Fruit fly (Drosophila melanogaster): ENCODE data around the gene Teh3.

The Teh3 gene

dm6 chr3L:4184563-4184962 is at the start of gene Teh3:
Gene Teh3 (minus strand): TSS chr3L:4184663.
- no peak for TF ChIP-seq CG4820 (GFP tag; optimal IDR thresholded peaks at IDR 0.05)
- no peak for TF ChIP-seq CG12219 (GFP tag; optimal IDR thresholded peaks at IDR 0.05)
- TF ChIP-seq Awh (GFP tag; IDR thresholded peaks at IDR 0.05): no peak
- TF ChIP-seq sob (GFP tag; IDR thresholded peaks at IDR 0.05): no peak
- TF ChIP-seq row (GFP tag; IDR thresholded peaks at IDR 0.05): no peak
- no peak for TF ChIP-seq NFAT (GFP tag; IDR thresholded peaks at IDR 0.05)
- TF ChIP-seq CG6813 (GFP tag; optimal IDR thresholded peaks at IDR 0.05): no peak
- TF ChIP-seq Dref (GFP tag; IDR thresholded peaks at IDR 0.05): no peak
- no peak for TF ChIP-seq lmd (GFP tag; IDR thresholded peaks at IDR 0.05)
- no peak for TF ChIP-seq CG4328 (GFP tag; optimal IDR thresholded peaks at IDR 0.05)
- TF ChIP-seq CG9817 (tag; optimal IDR thresholded peaks at IDR 0.05): no peak
- no peak for TF ChIP-seq ind (GFP tag; optimal IDR thresholded peaks at IDR 0.05)
- no peak for TF ChIP-seq CG2875 (GFP tag; optimal IDR thresholded peaks at IDR 0.05)
- no peak for TF ChIP-seq hth (optimal IDR thresholded peaks at IDR 0.05)
- TF ChIP-seq cas (GFP tag; IDR thresholded peaks at IDR 0.05): no peak

dm6 chr3L:4233603-4234277 is 49.3 kb upstream of the Teh3 start:
- TF ChIP-seq abd-A (tag; optimal IDR thresholded peaks at IDR 0.05) (peak; percentile 28), CG8478 (optimal IDR thresholded peaks at IDR 0.05) (peak; percentile 92), vvl (GFP tag; IDR thresholded peaks at IDR 0.05) (peak; percentile 57), D (optimal IDR thresholded peaks at IDR 0.05) (peak; percentile 43), D (GFP tag; optimal IDR thresholded peaks at IDR 0.05) (no peak), onecut (GFP tag; IDR thresholded peaks at IDR 0.05) (peak; percentile 65), Trl (optimal IDR thresholded peaks at IDR 0.05) (peak; percentile 54 to 69), Trl (GFP tag; optimal IDR thresholded peaks at IDR 0.05) (no peak), ssp (GFP tag; IDR thresholded peaks at IDR 0.05) (no peak), Med (GFP tag) (peak; percentile 54), cg (GFP tag; optimal IDR thresholded peaks at IDR 0.05) (peak; percentile 94), CG8290 (GFP tag; optimal IDR thresholded peaks at IDR 0.05) (no peak), CG8290 (tag; optimal IDR thresholded peaks at IDR 0.05) (peak in 1 of 2 experiments; percentile 10), HLHmδ (GFP tag; optimal IDR thresholded peaks at IDR 0.05) (peak; percentile 36), crol (GFP tag; IDR thresholded peaks at IDR 0.05) (peak; percentile 30; the same call in 1 of the 2 replicates), Adf1 (GFP tag; IDR thresholded peaks at IDR 0.05) (peak; percentile 58), tna (GFP tag; IDR thresholded peaks at IDR 0.05; ENCODE audit: partially characterized antibody) (peak; percentile 30; the same call in 1 of the 2 replicates), CG3995 (GFP tag; optimal IDR thresholded peaks at IDR 0.05) (no peak), Atf6 (GFP tag; IDR thresholded peaks at IDR 0.05) (no peak), chinmo (GFP tag; IDR thresholded peaks at IDR 0.05; ENCODE audit: partially characterized antibody) (peak; percentile 83; the same call in 1 of the 4 replicates), kni (GFP tag; optimal IDR thresholded peaks at IDR 0.05) (peak; percentile 19), CG10543 (GFP tag; optimal IDR thresholded peaks at IDR 0.05) (peak; percentile 8), CG6854 (GFP tag; optimal IDR thresholded peaks at IDR 0.05) (no peak), Nf-YC (tag; optimal IDR thresholded peaks at IDR 0.05) (peak; percentile 45), z (GFP tag; IDR thresholded peaks at IDR 0.05) (peak; percentile 89), Hmr (GFP tag; optimal IDR thresholded peaks at IDR 0.05) (no peak), CG7963 (GFP tag; IDR thresholded peaks at IDR 0.05; ENCODE audit: partially characterized antibody) (0 out of 3 replicates have a peak, but pooled peaks have one; percentile 18), Nf-YB (GFP tag; optimal IDR thresholded peaks at IDR 0.05) (peak; percentile 61)

Measured in whole organism, embryonic.